Worm (Caenorhabditis elegans): ENCODE measurements around the gene dsl-4.

The dsl-4 gene

ce11 chrX:14054799-14055198, 35.4 kb upstream of the dsl-4 start (continued):
- TF ChIP-seq rnt-1 (tag; optimal IDR thresholded peaks at IDR 0.05): peak; percentile 18

- no peak for TF ChIP-seq fkh-10 (GFP tag; optimal IDR thresholded peaks at IDR 0.05)
- no peak for TF ChIP-seq pag-3 (tag; optimal IDR thresholded peaks at IDR 0.05; ENCODE audit: borderline replicate concordance)
- no peak for TF ChIP-seq F13H6.1 (tag; optimal IDR thresholded peaks at IDR 0.05)
- no peak for TF ChIP-seq sox-4 (tag; optimal IDR thresholded peaks at IDR 0.05)
- no peak for TF ChIP-seq ceh-19 (GFP tag; optimal IDR thresholded peaks at IDR 0.05)
- no peak for TF ChIP-seq pros-1 (tag; optimal IDR thresholded peaks at IDR 0.05)
- TF ChIP-seq ceh-18 (tag; optimal IDR thresholded peaks at IDR 0.05): no peak
- no peak for TF ChIP-seq pat-9 (tag; optimal IDR thresholded peaks at IDR 0.05)
- TF ChIP-seq ttx-3 (tag; optimal IDR thresholded peaks at IDR 0.05): no peak
Observed at ce11 chrX:14055715-14056114, 34.5 kb upstream of the dsl-4 start.

DNA sequence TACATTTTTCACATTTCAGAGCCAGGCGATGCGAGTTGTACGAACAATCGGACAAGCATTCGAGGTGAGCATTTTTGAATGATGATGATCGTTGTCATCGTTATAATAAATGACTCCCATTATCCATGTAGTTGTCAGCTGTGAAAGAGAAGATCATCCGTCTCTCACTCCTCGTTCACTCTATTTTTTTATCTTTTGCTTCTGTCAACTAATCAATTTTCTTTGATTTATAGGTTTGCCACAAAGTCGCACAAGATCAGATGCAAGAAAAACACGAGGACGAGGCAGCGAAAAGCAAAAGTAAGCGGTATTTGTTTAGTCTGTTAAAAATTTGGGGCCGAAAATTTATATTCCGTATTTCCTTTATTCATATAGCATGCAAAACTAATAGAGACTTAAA, 33.7 kb upstream of the dsl-4 start:
- TF ChIP-seq unc-55 (GFP tag; optimal IDR thresholded peaks at IDR 0.05) (peak; percentile 85), ceh-18 (tag; optimal IDR thresholded peaks at IDR 0.05) (peak; percentile 12), unc-3 (GFP tag; conservative IDR thresholded peaks at IDR 0.05) (no peak), unc-3 (tag; optimal IDR thresholded peaks at IDR 0.05) (no peak), che-1 (tag; optimal IDR thresholded peaks at IDR 0.05) (no peak)

- no peak for TF ChIP-seq sox-4 (tag; optimal IDR thresholded peaks at IDR 0.05)
- TF ChIP-seq hlh-13 (GFP tag; optimal IDR thresholded peaks at IDR 0.05): no peak
- TF ChIP-seq madf-2 (tag; optimal IDR thresholded peaks at IDR 0.05): no peak
- no peak for TF ChIP-seq pag-3 (tag; optimal IDR thresholded peaks at IDR 0.05; ENCODE audit: borderline replicate concordance)
- no peak for TF ChIP-seq npax-4 (tag; optimal IDR thresholded peaks at IDR 0.05)
- no peak for TF ChIP-seq pqm-1 (tag; optimal IDR thresholded peaks at IDR 0.05)
Observed at ce11 chrX:14062771-14063170, 27.4 kb upstream of the dsl-4 start.

ce11 chrX:14063830-14064229, 26.4 kb upstream of the dsl-4 start:
- TF ChIP-seq ahr-1 (tag; optimal IDR thresholded peaks at IDR 0.05) (peak; percentile 87), hlh-8 (tag; optimal IDR thresholded peaks at IDR 0.05) (peak; percentile 81), odd-2 (tag; optimal IDR thresholded peaks at IDR 0.05) (peak; percentile 65), pha-2 (tag; optimal IDR thresholded peaks at IDR 0.05) (peak; percentile 93), T23F11.4 (GFP tag; optimal IDR thresholded peaks at IDR 0.05) (peak; percentile 87), K02D7.2 (tag; optimal IDR thresholded peaks at IDR 0.05) (peak; percentile 87), ceh-22 (tag; optimal IDR thresholded peaks at IDR 0.05) (no peak), ceh-31 (tag; optimal IDR thresholded peaks at IDR 0.05) (peak; percentile 89), pax-1 (tag; optimal IDR thresholded peaks at IDR 0.05) (no peak), mec-3 (tag; optimal IDR thresholded peaks at IDR 0.05; ENCODE audit: borderline replicate concordance) (peak; percentile 40), ttx-3 (tag; optimal IDR thresholded peaks at IDR 0.05) (peak; percentile 91), ceh-18 (tag; optimal IDR thresholded peaks at IDR 0.05) (peak; percentile 94), nhr-11 (tag; optimal IDR thresholded peaks at IDR 0.05) (no peak), che-1 (tag; optimal IDR thresholded peaks at IDR 0.05) (peak; percentile 92), ztf-16 (tag; optimal IDR thresholded peaks at IDR 0.05) (peak; percentile 89), tbx-2 (tag; optimal IDR thresholded peaks at IDR 0.05) (peak; percentile 92), hlh-15 (tag; optimal IDR thresholded peaks at IDR 0.05) (peak; percentile 78), hlh-30 (tag; optimal IDR thresholded peaks at IDR 0.05; ENCODE audit: insufficient read depth) (peak; percentile 81), pag-3 (tag; optimal IDR thresholded peaks at IDR 0.05; ENCODE audit: borderline replicate concordance) (peak; percentile 89), unc-42 (tag; optimal IDR thresholded peaks at IDR 0.05) (peak; percentile 73), C38D4.7 (GFP tag; optimal IDR thresholded peaks at IDR 0.05) (peak; percentile 90), elt-4 (tag; optimal IDR thresholded peaks at IDR 0.05) (no peak), C08G9.2 (tag; optimal IDR thresholded peaks at IDR 0.05) (peak; percentile 84), ceh-45 (GFP tag; IDR thresholded peaks at IDR 0.05) (peak; percentile 89), F13H6.1 (tag; optimal IDR thresholded peaks at IDR 0.05) (peak; percentile 91), elt-2 (tag; optimal IDR thresholded peaks at IDR 0.05) (peak; percentile 98), dmd-4 (tag; optimal IDR thresholded peaks at IDR 0.05; ENCODE audit: borderline replicate concordance) (peak; percentile 90), hlh-13 (GFP tag; optimal IDR thresholded peaks at IDR 0.05) (peak; percentile 81), ceh-19 (GFP tag; optimal IDR thresholded peaks at IDR 0.05) (peak; percentile 94), ceh-2 (tag; optimal IDR thresholded peaks at IDR 0.05) (peak; percentile 82), sox-4 (tag; optimal IDR thresholded peaks at IDR 0.05) (peak; percentile 90), fkh-10 (GFP tag; optimal IDR thresholded peaks at IDR 0.05) (peak; percentile 77), nhr-232 (tag; optimal IDR thresholded peaks at IDR 0.05) (peak; percentile 91), syd-9 (tag; optimal IDR thresholded peaks at IDR 0.05) (peak; percentile 91), dve-1 (tag; optimal IDR thresholded peaks at IDR 0.05) (peak; percentile 91)
